Fruit fly (Drosophila melanogaster) whole organism, embryonic: Measurements from ENCODE around the gene Art2.
A peak's percentile ranks its signal among the peaks of the same experiment; 100 is the strongest.

ENCODE experiments used
- ATbp ChIP-seq: fragments of 200-800 bp; sonication (Bioruptor generic); optimal IDR thresholded peaks from 2 replicates; lab custom pipeline; 2017; ENCODE audit warnings: missing biosample characterization, mild to moderate bottlenecking, missing genetic modification characterization, missing genetic modification reagents
- Awh ChIP-seq: fragments of 200-800 bp; sonication (Bioruptor generic); IDR thresholded peaks from 2 replicates; pipeline ENCODE4, ENCODE4 v1.3.6; 2022; ENCODE audit warnings: missing biosample characterization, missing genetic modification characterization
- CG10267 ChIP-seq: fragments of 200-800 bp; sonication (Bioruptor generic); optimal IDR thresholded peaks from 2 replicates; lab custom pipeline; 2018; ENCODE audit warnings: missing biosample characterization, mild to moderate bottlenecking, missing genetic modification characterization, moderate library complexity
- CG10959 ChIP-seq: fragments of 200-800 bp; sonication (Bioruptor generic); IDR thresholded peaks from 2 replicates; pipeline ENCODE4 v1.3.6; 2022; ENCODE audit warnings: missing biosample characterization, missing genetic modification characterization
- CG13123 ChIP-seq: fragments of 200-800 bp; sonication (Bioruptor generic); optimal IDR thresholded peaks from 2 replicates; lab custom pipeline; 2016; ENCODE audit warnings: missing biosample characterization, missing genetic modification characterization
- CG13424 ChIP-seq: fragments of 200-800 bp; sonication (Bioruptor generic); optimal IDR thresholded peaks from 2 replicates; lab custom pipeline; 2019; ENCODE audit warnings: missing biosample characterization, mild to moderate bottlenecking, missing genetic modification characterization, moderate library complexity
- CG1603 ChIP-seq: fragments of 200-800 bp; sonication (Bioruptor generic); optimal IDR thresholded peaks from 2 replicates; lab custom pipeline; 2019; ENCODE audit warnings: missing biosample characterization, mild to moderate bottlenecking, missing genetic modification characterization, moderate library complexity
- CG1832 ChIP-seq: fragments of 200-800 bp; sonication (Bioruptor generic); optimal IDR thresholded peaks from 2 replicates; lab custom pipeline; 2017; ENCODE audit warnings: missing biosample characterization, mild to moderate bottlenecking, missing genetic modification characterization, inconsistent platforms
- CG2129 ChIP-seq: fragments of 200-800 bp; sonication (Bioruptor generic); IDR thresholded peaks from 2 replicates; pipeline ENCODE4 v1.3.6; 2022; ENCODE audit warnings: missing biosample characterization, missing genetic modification characterization; ENCODE audit not compliant: partially characterized antibody
- CG2199 ChIP-seq: fragments of 200-800 bp; sonication (Bioruptor generic); IDR thresholded peaks from 3 replicates; pipeline ENCODE4 v1.3.6; 2022; ENCODE audit warnings: missing biosample characterization, missing genetic modification characterization
- CG30431 ChIP-seq: fragments of 200-800 bp; sonication (Bioruptor generic); optimal IDR thresholded peaks from 2 replicates; lab custom pipeline; 2017; ENCODE audit warnings: missing biosample characterization, missing genetic modification characterization
- CG3163 ChIP-seq: fragments of 200-800 bp; sonication (Bioruptor generic); optimal IDR thresholded peaks from 3 replicates; lab custom pipeline; 2016; ENCODE audit warnings: missing biosample characterization, missing genetic modification characterization
- CG33557 ChIP-seq: fragments of 200-800 bp; sonication (Bioruptor generic); optimal IDR thresholded peaks from 2 replicates; lab custom pipeline; 2019; ENCODE audit warnings: missing biosample characterization, mild to moderate bottlenecking, missing genetic modification characterization, moderate library complexity
- CG5180 ChIP-seq: fragments of 200-800 bp; sonication (Bioruptor generic); optimal IDR thresholded peaks from 3 replicates; lab custom pipeline; 2017; ENCODE audit warnings: missing biosample characterization, missing genetic modification characterization, mild to moderate bottlenecking, moderate library complexity, missing genetic modification reagents
- CG7928 ChIP-seq: fragments of 200-800 bp; sonication (Bioruptor generic); optimal IDR thresholded peaks from 2 replicates; lab custom pipeline; 2017; ENCODE audit warnings: missing biosample characterization, mild to moderate bottlenecking, missing genetic modification characterization
- CG8290 ChIP-seq, 3 experiments: fragments of 200-800 bp; sonication (Bioruptor generic); optimal IDR thresholded peaks; 2 replicates each; lab custom pipeline; 2016 to 2019; ENCODE audit warnings: missing biosample characterization in 3 of 3, missing genetic modification characterization in 3 of 3, mild to moderate bottlenecking in 2 of 3, moderate library complexity in 1 of 3
- CG8944 ChIP-seq: fragments of 200-800 bp; sonication (Bioruptor generic); optimal IDR thresholded peaks from 3 replicates; lab custom pipeline; 2016; ENCODE audit warnings: missing biosample characterization, missing genetic modification characterization
- CG9215 ChIP-seq: fragments of 200-800 bp; sonication (Bioruptor generic); IDR thresholded peaks from 2 replicates; pipeline ENCODE4 v1.3.6; 2022; ENCODE audit warnings: missing biosample characterization, missing genetic modification characterization
- ERR ChIP-seq: fragments of 200-800 bp; sonication (Bioruptor generic); optimal IDR thresholded peaks from 2 replicates; lab custom pipeline; 2016; ENCODE audit warnings: missing biosample characterization, missing genetic modification characterization
- Eip74EF ChIP-seq, 2 experiments: fragments of 200-800 bp in 1 of 2; fragments of >200 bp in 1 of 2; sonication (Bioruptor generic) in 1 of 2; optimal IDR thresholded peaks; 2 replicates each; lab custom pipeline; 2017 to 2019; ENCODE audit warnings: missing biosample characterization in 2 of 2, missing genetic modification characterization in 2 of 2, mild to moderate bottlenecking in 1 of 2, moderate library complexity in 1 of 2
- Ets65A ChIP-seq: fragments of 200-800 bp; sonication (Bioruptor generic); peaks from one replicate; lab custom pipeline; 2016; ENCODE audit warnings: missing biosample characterization, missing genetic modification characterization
- HHEX ChIP-seq: fragments of 200-800 bp; sonication (Bioruptor generic); optimal IDR thresholded peaks from 3 replicates; lab custom pipeline; 2017; ENCODE audit warnings: missing biosample characterization, mild to moderate bottlenecking, missing genetic modification characterization, missing genetic modification reagents
- Hmr ChIP-seq: fragments of 200-800 bp; sonication (Bioruptor generic); optimal IDR thresholded peaks from 3 replicates; lab custom pipeline; 2017; ENCODE audit warnings: mild to moderate bottlenecking, missing biosample characterization, missing genetic modification reagents, missing genetic modification characterization
- Hsf ChIP-seq: fragments of 200-800 bp; sonication (Bioruptor generic); optimal IDR thresholded peaks from 3 replicates; lab custom pipeline; 2016; ENCODE audit warnings: missing biosample characterization, missing genetic modification characterization
- NC2α ChIP-seq: fragments of 200-800 bp; sonication (Bioruptor generic); optimal IDR thresholded peaks from 2 replicates; lab custom pipeline; 2016; ENCODE audit warnings: missing biosample characterization, missing genetic modification characterization
- NC2β ChIP-seq: fragments of 200-800 bp; sonication (Bioruptor generic); optimal IDR thresholded peaks from 2 replicates; lab custom pipeline; 2016; ENCODE audit warnings: missing biosample characterization, missing genetic modification characterization
- NFAT ChIP-seq: fragments of 200-800 bp; sonication (Bioruptor generic); IDR thresholded peaks from 2 replicates; pipeline ENCODE4 v1.3.6; 2022; ENCODE audit warnings: missing biosample characterization, missing genetic modification characterization
- Nf-YC ChIP-seq: fragments of 200-800 bp; optimal IDR thresholded peaks from 3 replicates; lab custom pipeline; 2019; ENCODE audit warnings: missing biosample characterization, mild to moderate bottlenecking, missing genetic modification characterization, moderate library complexity
- Oaz ChIP-seq: fragments of 200-800 bp; sonication (Bioruptor generic); IDR thresholded peaks from 2 replicates; pipeline ENCODE4 v1.3.6; 2022; ENCODE audit warnings: missing biosample characterization, missing genetic modification characterization
- Ptx1 ChIP-seq: fragments of 200-800 bp; sonication (Bioruptor generic); IDR thresholded peaks from 2 replicates; pipeline ENCODE4 v1.3.6; 2022; ENCODE audit warnings: missing biosample characterization, missing genetic modification characterization
- Rx ChIP-seq: fragments of 200-800 bp; sonication (Bioruptor generic); IDR thresholded peaks from 2 replicates; pipeline ENCODE4 v1.3.6; 2022; ENCODE audit warnings: missing biosample characterization, missing genetic modification characterization
- Sin3A ChIP-seq: fragments of >200 bp; optimal IDR thresholded peaks from 2 replicates; lab custom pipeline; 2018
- Stat92E ChIP-seq, 3 experiments: fragments of >200 bp in 2 of 3; fragments of 200-800 bp in 1 of 3; sonication (Bioruptor generic) in 1 of 3; optimal IDR thresholded peaks; 2 replicates each; lab custom pipeline; 2017 to 2019; ENCODE audit warnings: missing biosample characterization in 3 of 3, missing genetic modification characterization in 3 of 3, mild to moderate bottlenecking in 1 of 3, moderate library complexity in 1 of 3
- ase ChIP-seq: fragments of 200-800 bp; sonication (Bioruptor generic); IDR thresholded peaks from 3 replicates; pipeline ENCODE4 v1.3.6; 2022; ENCODE audit warnings: missing biosample characterization, missing genetic modification characterization
- bcd ChIP-seq: fragments of 200-800 bp; sonication (Bioruptor generic); optimal IDR thresholded peaks from 2 replicates; lab custom pipeline; 2017; ENCODE audit warnings: missing biosample characterization, mild to moderate bottlenecking, missing genetic modification characterization
- croc ChIP-seq: fragments of 200-800 bp; sonication (Bioruptor generic); conservative IDR thresholded peaks from 3 replicates; pipeline ENCODE4 v1.3.6; 2022; ENCODE audit warnings: missing biosample characterization, missing genetic modification characterization
- danr ChIP-seq: fragments of 200-800 bp; sonication (Bioruptor generic); IDR thresholded peaks from 2 replicates; pipeline ENCODE4 v1.3.6; 2022; ENCODE audit warnings: missing biosample characterization, missing genetic modification characterization
- dimm ChIP-seq: fragments of 200-800 bp; sonication (Bioruptor generic); IDR thresholded peaks from 2 replicates; pipeline ENCODE4 v1.3.6; 2022; ENCODE audit warnings: missing biosample characterization, missing genetic modification characterization
- dmrt99B ChIP-seq: fragments of 200-800 bp; sonication (Bioruptor generic); optimal IDR thresholded peaks from 2 replicates; lab custom pipeline; 2018; ENCODE audit warnings: missing biosample characterization, mild to moderate bottlenecking, missing genetic modification characterization, moderate library complexity
- eve ChIP-seq, 2 experiments: fragments of >200 bp; optimal IDR thresholded peaks; 2 replicates each; lab custom pipeline; 2017; ENCODE audit warnings: missing biosample characterization in 2 of 2, missing genetic modification characterization in 2 of 2
- eyg ChIP-seq: fragments of 200-800 bp; sonication (Bioruptor generic); optimal IDR thresholded peaks from 3 replicates; lab custom pipeline; 2016; ENCODE audit warnings: missing biosample characterization, missing genetic modification characterization
- ind ChIP-seq: fragments of 200-800 bp; sonication (Bioruptor generic); optimal IDR thresholded peaks from 3 replicates; lab custom pipeline; 2016; ENCODE audit warnings: missing biosample characterization, missing genetic modification characterization
- inv ChIP-seq: fragments of 200-800 bp; sonication (Bioruptor generic); IDR thresholded peaks from 2 replicates; pipeline ENCODE4 v1.3.6; 2022; ENCODE audit warnings: missing biosample characterization, missing genetic modification characterization; ENCODE audit not compliant: partially characterized antibody
- lab ChIP-seq: fragments of 200-800 bp; sonication (Bioruptor generic); optimal IDR thresholded peaks from 3 replicates; lab custom pipeline; 2017; ENCODE audit warnings: missing biosample characterization, missing genetic modification characterization, mild to moderate bottlenecking, moderate library complexity, missing genetic modification reagents
- lov ChIP-seq, 2 experiments: fragments of 200-800 bp in 1 of 2; fragments of >200 bp in 1 of 2; sonication (Bioruptor generic) in 1 of 2; IDR thresholded peaks in 1 of 2; optimal IDR thresholded peaks in 1 of 2; 2 replicates in 1 of 2; 3 replicates in 1 of 2; pipeline versions ENCODE4 v1.3.6 to Lab custom; 2017 to 2022; ENCODE audit warnings: missing biosample characterization in 1 of 2, missing genetic modification characterization in 1 of 2
- nerfin-1 ChIP-seq: fragments of 200-800 bp; sonication (Bioruptor generic); optimal IDR thresholded peaks from 3 replicates; lab custom pipeline; 2019; ENCODE audit warnings: missing biosample characterization, mild to moderate bottlenecking, missing genetic modification characterization, moderate library complexity
- pb ChIP-seq: fragments of 200-800 bp; sonication (Bioruptor generic); optimal IDR thresholded peaks from 3 replicates; lab custom pipeline; 2016; ENCODE audit warnings: missing biosample characterization, missing genetic modification characterization
- schlank ChIP-seq: fragments of 200-800 bp; sonication (Bioruptor generic); optimal IDR thresholded peaks from 2 replicates; lab custom pipeline; 2018; ENCODE audit warnings: missing biosample characterization, mild to moderate bottlenecking, missing genetic modification characterization

Gene Art2

DNA sequence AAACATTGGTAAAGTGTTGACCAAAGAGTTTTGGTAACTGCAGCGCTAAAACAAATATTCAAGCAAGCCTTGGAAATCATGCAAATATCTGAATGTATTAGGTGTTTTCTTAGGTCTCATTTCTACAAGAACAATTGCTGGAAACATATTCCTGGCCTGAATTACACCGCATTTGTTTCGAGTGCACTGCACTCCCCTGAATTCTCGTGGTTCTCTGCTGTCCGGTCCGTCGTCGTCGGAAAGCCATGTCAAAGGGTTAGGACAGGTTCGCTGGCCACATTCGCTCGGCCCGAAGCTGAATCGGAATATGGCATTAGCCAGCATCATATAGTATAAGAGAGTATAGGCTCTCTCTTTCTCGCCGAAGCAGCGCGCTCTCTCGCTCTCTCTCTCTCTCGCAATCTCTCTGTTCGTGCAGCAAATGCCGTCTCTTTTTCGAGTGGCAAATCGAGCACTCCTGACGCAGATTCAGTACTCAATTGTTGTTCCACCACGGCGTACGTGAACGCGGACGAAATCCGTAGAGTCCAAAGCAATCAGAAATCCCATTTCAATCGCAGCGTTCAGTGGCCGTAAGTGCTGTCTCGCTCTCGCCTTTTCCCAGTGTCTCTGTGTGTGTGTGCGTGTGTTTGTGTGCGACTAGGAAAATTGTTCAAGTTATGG, 1.7 kb upstream of the Art2 start, which contains the start of gene tutl (continued):
- TF ChIP-seq Rx (GFP tag; lab: Robert Waterston, UW) (peak; percentile 80), ERR (GFP tag; lab: Kevin White, UChicago) (peak; percentile 70), croc (GFP tag; lab: Robert Waterston, UW) (peak; percentile 84), CG13424 (tag; lab: Kevin White, UChicago) (peak; percentile 70), CG1832 (peak; percentile 89), CG30431 (GFP tag; lab: Kevin White, UChicago) (peak; percentile 84), CG1603 (tag; lab: Kevin White, UChicago) (peak; percentile 83), Ets65A (GFP tag; lab: Kevin White, UChicago) (peak; percentile 96), CG8944 (peak; percentile 77), Stat92E (GFP tag; optimal IDR thresholded peaks at IDR 0.05; lab: Kevin White, UChicago) (peak in 1 of 3 experiments; percentile 39), HHEX (peak; percentile 69), eyg (peak; percentile 75), CG33557 (GFP tag; lab: Kevin White, UChicago) (peak; percentile 48), ase (peak; percentile 71; the same call in 2 of the 3 replicates), CG7928 (GFP tag; lab: Kevin White, UChicago) (peak; percentile 46), Hmr (peak; percentile 71), NC2β (GFP tag; lab: Kevin White, UChicago) (peak; percentile 60), CG2129 (GFP tag; lab: Robert Waterston, UW) (no peak), CG10267 (tag; lab: Kevin White, UChicago) (peak; percentile 74), CG2199 (GFP tag; lab: Robert Waterston, UW) (no peak; the same call in 2 of the 3 replicates), lab (peak; percentile 73), Oaz (GFP tag; lab: Robert Waterston, UW) (peak; percentile 50; the same call in 1 of the 2 replicates), ind (GFP tag; lab: Kevin White, UChicago) (peak; percentile 87), Eip74EF (GFP tag; optimal IDR thresholded peaks at IDR 0.05; lab: Kevin White, UChicago) (peak in 1 of 2 experiments; percentile 52), schlank (no peak), bcd (GFP tag; lab: Kevin White, UChicago) (peak; percentile 83), nerfin-1 (peak; percentile 49), Hsf (GFP tag; lab: Kevin White, UChicago) (peak; percentile 82), inv (GFP tag; lab: Robert Waterston, UW) (no peak), CG13123 (GFP tag; lab: Kevin White, UChicago) (peak; percentile 47), NC2α (peak; percentile 89), Ptx1 (peak; percentile 86), Awh (GFP tag; lab: Robert Waterston, UW) (peak; percentile 68), Sin3A (lab: Kevin White, UChicago) (no peak), lov (optimal IDR thresholded peaks at IDR 0.05; lab: Kevin White, UChicago) (no peak), lov (GFP tag; IDR thresholded peaks at IDR 0.05; lab: Robert Waterston, UW) (peak; percentile 74; the same call in 2 of the 3 replicates), CG3163 (GFP tag; lab: Kevin White, UChicago) (peak; percentile 18), CG8290 (GFP tag; optimal IDR thresholded peaks at IDR 0.05; lab: Kevin White, UChicago) (peak; percentile 67), CG8290 (tag; optimal IDR thresholded peaks at IDR 0.05; lab: Kevin White, UChicago) (peak in 1 of 2 experiments; percentile 72), CG9215 (GFP tag; lab: Robert Waterston, UW) (peak; percentile 72), dmrt99B (peak; percentile 82), eve (GFP tag; optimal IDR thresholded peaks at IDR 0.05; lab: Kevin White, UChicago) (no peak), dimm (GFP tag; lab: Robert Waterston, UW) (peak; percentile 35; the same call in 1 of the 2 replicates), ATbp (GFP tag; lab: Kevin White, UChicago) (peak; percentile 68), danr (GFP tag; lab: Robert Waterston, UW) (peak; percentile 74), NFAT (GFP tag; lab: Robert Waterston, UW) (peak; percentile 73), CG5180 (GFP tag; lab: Kevin White, UChicago) (peak; percentile 53), CG10959 (GFP tag; lab: Robert Waterston, UW) (peak; percentile 83), pb (GFP tag; lab: Kevin White, UChicago) (peak; percentile 81), Nf-YC (tag; lab: Kevin White, UChicago) (peak; percentile 12)
